Worm (Caenorhabditis elegans): Measurements from ENCODE around the gene K10H10.13.

DNA sequence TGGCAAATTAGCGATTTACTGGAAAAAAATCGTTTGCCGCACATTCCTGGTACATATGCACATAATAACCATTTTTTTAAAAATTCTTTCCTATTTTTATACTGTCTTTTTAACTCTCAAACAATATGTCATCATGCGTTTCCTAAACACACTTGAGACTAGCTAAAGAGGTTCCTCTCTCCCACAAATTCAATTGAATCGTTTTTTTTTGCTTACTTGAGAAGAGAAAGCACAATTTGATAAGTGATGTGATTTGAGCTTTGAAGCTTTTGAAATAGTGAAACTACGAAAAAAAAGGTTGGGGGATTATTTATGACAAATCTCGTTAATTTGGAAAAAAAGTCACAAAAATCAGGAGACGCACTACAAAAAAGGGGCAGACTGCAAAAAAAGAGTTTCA is 43.9 kb upstream of the K10H10.13 start:
- TF ChIP-seq pha-4 (tag; optimal IDR thresholded peaks at IDR 0.05) (no peak), lin-32 (GFP tag; optimal IDR thresholded peaks at IDR 0.05) (no peak), nhr-237 (tag; optimal IDR thresholded peaks at IDR 0.05) (no peak), blmp-1 (tag; optimal IDR thresholded peaks at IDR 0.05) (no peak), mep-1 (tag; optimal IDR thresholded peaks at IDR 0.05) (no peak), nhr-76 (tag; optimal IDR thresholded peaks at IDR 0.05) (no peak), lsy-2 (tag; optimal IDR thresholded peaks at IDR 0.05) (no peak), ces-1 (GFP tag; optimal IDR thresholded peaks at IDR 0.05) (peak; percentile 30), ceh-83 (GFP tag; optimal IDR thresholded peaks at IDR 0.05) (no peak), elt-3 (tag; optimal IDR thresholded peaks at IDR 0.05) (no peak), drap-1 (GFP tag; optimal IDR thresholded peaks at IDR 0.05) (no peak), unc-62 (GFP tag; optimal IDR thresholded peaks at IDR 0.05) (no peak), lin-13 (tag; optimal IDR thresholded peaks at IDR 0.05) (no peak), snpc-4 (tag; optimal IDR thresholded peaks at IDR 0.05) (no peak)
